Worm (Caenorhabditis elegans): ENCODE results near the gene ndua-7.

ce11 chrII:13477230-13477629 is 17.2 kb downstream of the ndua-7 start:
- TF ChIP-seq tbx-37 (GFP tag; conservative IDR thresholded peaks at IDR 0.05) (no peak), ceh-36 (tag; optimal IDR thresholded peaks at IDR 0.05) (no peak), ama-1 (optimal IDR thresholded peaks at IDR 0.05) (no peak), ets-7 (tag; optimal IDR thresholded peaks at IDR 0.05) (no peak), scrt-1 (GFP tag; IDR thresholded peaks at IDR 0.05) (no peak), B0310.2 (tag; optimal IDR thresholded peaks at IDR 0.05) (no peak), pes-1 (GFP tag; IDR thresholded peaks at IDR 0.05) (no peak), tbx-11 (GFP tag; IDR thresholded peaks at IDR 0.05) (no peak), flt-1 (GFP tag; IDR thresholded peaks at IDR 0.05) (no peak), sea-1 (GFP tag; conservative IDR thresholded peaks at IDR 0.05) (no peak), aly-1 (tag; optimal IDR thresholded peaks at IDR 0.05) (no peak), ceh-13 (GFP tag; optimal IDR thresholded peaks at IDR 0.05) (no peak), hmg-4 (GFP tag; optimal IDR thresholded peaks at IDR 0.05) (no peak), tra-4 (tag; optimal IDR thresholded peaks at IDR 0.05) (no peak)

Measured in whole organism, early embryonic.